Worm (Caenorhabditis elegans): Measurements from ENCODE around the gene srg-7.

- TF ChIP-seq ztf-11 (tag; optimal IDR thresholded peaks at IDR 0.05), result no peak
- TF ChIP-seq lin-32 (GFP tag; optimal IDR thresholded peaks at IDR 0.05), result no peak
- TF ChIP-seq blmp-1 (tag; optimal IDR thresholded peaks at IDR 0.05), result no peak
- TF ChIP-seq ces-1 (GFP tag; optimal IDR thresholded peaks at IDR 0.05), result no peak
- TF ChIP-seq snpc-4 (tag; optimal IDR thresholded peaks at IDR 0.05), result no peak
- no peak for TF ChIP-seq sptf-1 (tag; optimal IDR thresholded peaks at IDR 0.05)
- no peak for TF ChIP-seq hlh-1 (tag; optimal IDR thresholded peaks at IDR 0.05)
- no peak for TF ChIP-seq nhr-237 (tag; optimal IDR thresholded peaks at IDR 0.05)
- TF ChIP-seq zip-8 (tag; optimal IDR thresholded peaks at IDR 0.05), result no peak
These were observed 6.0 kb downstream of the srg-7 start, which contains the start of gene srg-4 for ce11 chrIII:6261985-6262384.

Measured in whole organism, mixed stage, embryonic.